Worm (Caenorhabditis elegans) whole organism, L1 larva: ENCODE results near the gene dolk-1.

Experiments
- C04F5.9 ChIP-seq: sonication (generic microtip); optimal IDR thresholded peaks from 2 replicates; lab custom pipeline; 2016; ENCODE audit warnings: missing genetic modification characterization, missing compliant biosample characterization
- C16A3.4 ChIP-seq: fragments of 150-350 bp; optimal IDR thresholded peaks from 2 replicates; lab custom pipeline; 2014; ENCODE audit warnings: missing biosample characterization, missing genetic modification characterization
- Y116A8C.19 ChIP-seq: sonication (generic microtip); optimal IDR thresholded peaks from 2 replicates; lab custom pipeline; 2016; ENCODE audit warnings: missing compliant biosample characterization, missing genetic modification characterization, borderline replicate concordance
- aha-1 ChIP-seq: fragments of 150-350 bp; optimal IDR thresholded peaks from 2 replicates; lab custom pipeline; 2014; ENCODE audit warnings: missing biosample characterization, missing genetic modification characterization
- aly-2 ChIP-seq: fragments of 150-350 bp; optimal IDR thresholded peaks from 2 replicates; lab custom pipeline; 2014; ENCODE audit warnings: missing biosample characterization, missing genetic modification characterization
- ama-1 ChIP-seq: fragments of 150-350 bp; optimal IDR thresholded peaks from 2 replicates; lab custom pipeline; 2014
- blmp-1 ChIP-seq: fragments of 150-350 bp; optimal IDR thresholded peaks from 2 replicates; lab custom pipeline; 2014; ENCODE audit warnings: missing biosample characterization, missing genetic modification characterization
- ceh-8 ChIP-seq: fragments of 200-800 bp; sonication (Bioruptor generic); optimal IDR thresholded peaks from 2 replicates; lab custom pipeline; 2018; ENCODE audit warnings: mild to moderate bottlenecking, missing genetic modification characterization, moderate library complexity, missing compliant biosample characterization
- ceh-82 ChIP-seq, 3 experiments: fragments of 150-350 bp in 1 of 3; sonication (generic microtip) in 2 of 3; optimal IDR thresholded peaks; 2 replicates each; lab custom pipeline; 2014 to 2017; ENCODE audit warnings: missing biosample characterization in 3 of 3, missing genetic modification characterization in 3 of 3
- ceh-90 ChIP-seq: sonication (generic microtip); optimal IDR thresholded peaks from 2 replicates; lab custom pipeline; 2016; ENCODE audit warnings: missing genetic modification characterization, missing compliant biosample characterization
- ces-1 ChIP-seq: fragments of 150-350 bp; optimal IDR thresholded peaks from 2 replicates; lab custom pipeline; 2014; ENCODE audit warnings: missing biosample characterization, missing genetic modification reagents, missing genetic modification characterization
- dsc-1 ChIP-seq: sonication (generic microtip); optimal IDR thresholded peaks from 2 replicates; lab custom pipeline; 2016; ENCODE audit warnings: mild to moderate bottlenecking, missing genetic modification characterization, missing compliant biosample characterization
- efl-1 ChIP-seq, 4 experiments: fragments of 150-350 bp; optimal IDR thresholded peaks in 3 of 4; peaks in 1 of 4; 1 replicate in 1 of 4; 2 replicates in 3 of 4; lab custom pipeline; 2014; ENCODE audit warnings: missing biosample characterization in 2 of 4, missing genetic modification characterization in 2 of 4, missing genetic modification reagents in 2 of 4
- egl-13 ChIP-seq: sonication (generic microtip); optimal IDR thresholded peaks from 2 replicates; lab custom pipeline; 2016; ENCODE audit warnings: missing genotype, missing genetic modification reagents, missing genetic modification characterization, missing compliant biosample characterization
- fkh-10 ChIP-seq: sonication (generic microtip); optimal IDR thresholded peaks from 2 replicates; lab custom pipeline; 2017; ENCODE audit warnings: missing biosample characterization, missing genetic modification reagents, missing genetic modification characterization
- fkh-4 ChIP-seq: sonication (generic microtip); optimal IDR thresholded peaks from 2 replicates; lab custom pipeline; 2016; ENCODE audit warnings: missing compliant biosample characterization, missing genetic modification characterization, borderline replicate concordance
- hlh-17 ChIP-seq: fragments of 200-800 bp; sonication (Bioruptor generic); optimal IDR thresholded peaks from 2 replicates; lab custom pipeline; 2018; ENCODE audit warnings: missing genetic modification characterization, mild to moderate bottlenecking, missing compliant biosample characterization, moderate library complexity, borderline replicate concordance
- hlh-4 ChIP-seq: sonication (generic microtip); optimal IDR thresholded peaks from 2 replicates; lab custom pipeline; 2016; ENCODE audit warnings: mild to moderate bottlenecking, missing genetic modification characterization, missing compliant biosample characterization
- irx-1 ChIP-seq: sonication (generic microtip); optimal IDR thresholded peaks from 2 replicates; lab custom pipeline; 2016; ENCODE audit warnings: missing genetic modification characterization, missing compliant biosample characterization
- lin-13 ChIP-seq: fragments of 150-350 bp; optimal IDR thresholded peaks from 2 replicates; lab custom pipeline; 2014; ENCODE audit warnings: missing biosample characterization, missing genetic modification reagents, missing genetic modification characterization
- lin-15B ChIP-seq: fragments of 150-350 bp; sonication (generic microtip); optimal IDR thresholded peaks from 3 replicates; lab custom pipeline; 2014; ENCODE audit warnings: missing biosample characterization, missing genetic modification characterization
- lsy-2 ChIP-seq, 2 experiments: fragments of 150-350 bp; optimal IDR thresholded peaks; 2 replicates each; lab custom pipeline; 2014; ENCODE audit warnings: missing biosample characterization in 2 of 2, missing genetic modification characterization in 2 of 2
- mdl-1 ChIP-seq, 2 experiments: fragments of 150-350 bp; optimal IDR thresholded peaks; 2 replicates each; lab custom pipeline; 2014 to 2017; ENCODE audit warnings: missing biosample characterization in 2 of 2, missing genetic modification characterization in 2 of 2, inconsistent platforms in 1 of 2
- mep-1 ChIP-seq: fragments of 150-350 bp; optimal IDR thresholded peaks from 2 replicates; lab custom pipeline; 2014; ENCODE audit warnings: missing biosample characterization, missing genetic modification characterization
- nhr-11 ChIP-seq: fragments of 150-350 bp; optimal IDR thresholded peaks from 2 replicates; lab custom pipeline; 2014; ENCODE audit warnings: missing biosample characterization, missing genetic modification characterization
- nhr-12 ChIP-seq: sonication (generic microtip); optimal IDR thresholded peaks from 2 replicates; lab custom pipeline; 2017; ENCODE audit warnings: missing biosample characterization, missing genetic modification characterization
- nhr-20 ChIP-seq: sonication (generic microtip); optimal IDR thresholded peaks from 2 replicates; lab custom pipeline; 2016; ENCODE audit warnings: mild to moderate bottlenecking, missing genetic modification characterization, missing compliant biosample characterization
- nhr-71 ChIP-seq: sonication (generic microtip); optimal IDR thresholded peaks from 2 replicates; lab custom pipeline; 2016; ENCODE audit warnings: mild to moderate bottlenecking, missing genetic modification characterization, moderate library complexity, missing compliant biosample characterization
- nhr-76 ChIP-seq: sonication (generic microtip); optimal IDR thresholded peaks from 2 replicates; lab custom pipeline; 2017; ENCODE audit warnings: missing biosample characterization, missing genetic modification characterization
- nhr-90 ChIP-seq: sonication (generic microtip); optimal IDR thresholded peaks from 2 replicates; lab custom pipeline; 2016; ENCODE audit warnings: mild to moderate bottlenecking, missing genetic modification characterization, missing compliant biosample characterization; ENCODE audit not compliant: poor library complexity
- pqm-1 ChIP-seq: sonication (generic microtip); optimal IDR thresholded peaks from 3 replicates; lab custom pipeline; 2017; ENCODE audit warnings: missing biosample characterization, missing genetic modification characterization
- skn-1 ChIP-seq: fragments of 150-350 bp; optimal IDR thresholded peaks from 2 replicates; lab custom pipeline; 2014; ENCODE audit warnings: missing biosample characterization, missing genetic modification characterization
- snu-23 ChIP-seq: sonication (generic microtip); optimal IDR thresholded peaks from 2 replicates; lab custom pipeline; 2016; ENCODE audit warnings: missing genetic modification characterization, missing compliant biosample characterization
- sox-4 ChIP-seq: sonication (generic microtip); optimal IDR thresholded peaks from 2 replicates; lab custom pipeline; 2016; ENCODE audit warnings: missing genetic modification characterization, missing compliant biosample characterization
- sptf-1 ChIP-seq: fragments of 150-350 bp; optimal IDR thresholded peaks from 2 replicates; lab custom pipeline; 2014; ENCODE audit warnings: missing biosample characterization, missing genetic modification characterization
- sup-37 ChIP-seq: fragments of 200-800 bp; sonication (Bioruptor generic); optimal IDR thresholded peaks from 2 replicates; lab custom pipeline; 2018; ENCODE audit warnings: mild to moderate bottlenecking, missing genetic modification characterization, missing compliant biosample characterization
- swsn-7 ChIP-seq: sonication (generic microtip); optimal IDR thresholded peaks from 2 replicates; lab custom pipeline; 2016; ENCODE audit warnings: missing genetic modification characterization, missing compliant biosample characterization
- tbx-2 ChIP-seq: sonication (generic microtip); optimal IDR thresholded peaks from 2 replicates; lab custom pipeline; 2016; ENCODE audit warnings: missing genetic modification characterization, missing compliant biosample characterization
- tlp-1 ChIP-seq: fragments of 150-350 bp; optimal IDR thresholded peaks from 2 replicates; lab custom pipeline; 2014; ENCODE audit warnings: missing biosample characterization, missing genetic modification characterization
- unc-62 ChIP-seq: fragments of 150-350 bp; optimal IDR thresholded peaks from 2 replicates; lab custom pipeline; 2014; ENCODE audit warnings: missing biosample characterization, missing genetic modification reagents, missing genetic modification characterization
- unc-98 ChIP-seq: fragments of 200-800 bp; sonication (Bioruptor generic); IDR thresholded peaks from 2 replicates; pipeline ENCODE4 v1.3.6; 2022; ENCODE audit warnings: missing genetic modification characterization, missing compliant biosample characterization
- zag-1 ChIP-seq: fragments of 150-350 bp; optimal IDR thresholded peaks from 2 replicates; lab custom pipeline; 2014; ENCODE audit warnings: missing biosample characterization, missing genetic modification characterization
- zip-4 ChIP-seq: fragments of 200-800 bp; sonication (Bioruptor generic); optimal IDR thresholded peaks from 2 replicates; lab custom pipeline; 2018; ENCODE audit warnings: mild to moderate bottlenecking, missing genetic modification characterization, moderate library complexity, missing compliant biosample characterization
- ztf-11 ChIP-seq, 2 experiments: sonication (generic microtip); optimal IDR thresholded peaks; 2 replicates each; lab custom pipeline; 2016 to 2017; ENCODE audit warnings: missing genetic modification characterization in 2 of 2, missing biosample characterization in 1 of 2, missing compliant biosample characterization in 1 of 2
- ztf-4 ChIP-seq: fragments of 150-350 bp; optimal IDR thresholded peaks from 2 replicates; lab custom pipeline; 2014; ENCODE audit warnings: missing biosample characterization, missing genetic modification characterization

Gene dolk-1

ce11 chrIII:11915666-11916065 is 17.8 kb downstream of the dolk-1 start, which contains the start of the genes ndab-1 and npp-16 (continued):
- TF ChIP-seq snu-23 (GFP tag; lab: Kevin White, UChicago) (peak; percentile 53), aha-1 (tag; lab: Kevin White, UChicago) (no peak), ztf-11 (tag; optimal IDR thresholded peaks at IDR 0.05; lab: Kevin White, UChicago) (no peak), nhr-71 (tag; lab: Kevin White, UChicago) (no peak), pqm-1 (tag; lab: Kevin White, UChicago) (no peak), unc-98 (no peak), ztf-4 (no peak), Y116A8C.19 (no peak), zag-1 (no peak), blmp-1 (no peak), swsn-7 (tag; lab: Kevin White, UChicago) (peak; percentile 37), C16A3.4 (tag; lab: Kevin White, UChicago) (no peak), sptf-1 (tag; lab: Kevin White, UChicago) (no peak), lin-13 (GFP tag; lab: Kevin White, UChicago) (no peak), ama-1 (lab: Kevin White, UChicago) (no peak), skn-1 (no peak), hlh-4 (no peak), nhr-90 (peak; percentile 22), mep-1 (tag; lab: Kevin White, UChicago) (peak; percentile 24), efl-1 (optimal IDR thresholded peaks at IDR 0.05; lab: Kevin White, UChicago) (peak; percentile 40 to 66), efl-1 (GFP tag; optimal IDR thresholded peaks at IDR 0.05 in 1 of 2; lab: Kevin White, UChicago) (peak; percentile 62 to 96), fkh-4 (no peak), unc-62 (GFP tag; lab: Kevin White, UChicago) (no peak), lsy-2 (tag; optimal IDR thresholded peaks at IDR 0.05; lab: Kevin White, UChicago) (peak; percentile 52), aly-2 (no peak), egl-13 (tag; lab: Kevin White, UChicago) (no peak), sup-37 (GFP tag; lab: Kevin White, UChicago) (no peak), ceh-82 (tag; optimal IDR thresholded peaks at IDR 0.05; lab: Kevin White, UChicago) (peak in 2 of 3 experiments; percentile 17 to 38), nhr-76 (no peak), C04F5.9 (tag; lab: Kevin White, UChicago) (peak; percentile 3), hlh-17 (GFP tag; lab: Kevin White, UChicago) (no peak), zip-4 (no peak), ces-1 (GFP tag; lab: Kevin White, UChicago) (no peak), irx-1 (tag; lab: Kevin White, UChicago) (no peak), nhr-12 (tag; lab: Kevin White, UChicago) (no peak), nhr-20 (tag; lab: Kevin White, UChicago) (peak; percentile 35), lin-15B (no peak), dsc-1 (tag; lab: Kevin White, UChicago) (peak; percentile 47), nhr-11 (no peak), ceh-90 (tag; lab: Kevin White, UChicago) (no peak), tlp-1 (tag; lab: Kevin White, UChicago) (no peak), fkh-10 (GFP tag; lab: Kevin White, UChicago) (no peak), ceh-8 (GFP tag; lab: Kevin White, UChicago) (peak; percentile 39), sox-4 (tag; lab: Kevin White, UChicago) (peak; percentile 16)

ce11 chrIII:11914220-11914619 is 19.2 kb downstream of the dolk-1 start, which contains the start of gene Y56A3A.16:
Gene Y56A3A.16 (minus strand): TSS chrIII:11914320.
- no peak for TF ChIP-seq sup-37 (GFP tag; lab: Kevin White, UChicago)
- no peak for TF ChIP-seq tbx-2 (tag; lab: Kevin White, UChicago)
- no peak for TF ChIP-seq mdl-1 (tag; optimal IDR thresholded peaks at IDR 0.05; lab: Kevin White, UChicago)
